Fruit fly (Drosophila melanogaster): ENCODE results near the gene Gr97a.

Gene Gr97a

DNA sequence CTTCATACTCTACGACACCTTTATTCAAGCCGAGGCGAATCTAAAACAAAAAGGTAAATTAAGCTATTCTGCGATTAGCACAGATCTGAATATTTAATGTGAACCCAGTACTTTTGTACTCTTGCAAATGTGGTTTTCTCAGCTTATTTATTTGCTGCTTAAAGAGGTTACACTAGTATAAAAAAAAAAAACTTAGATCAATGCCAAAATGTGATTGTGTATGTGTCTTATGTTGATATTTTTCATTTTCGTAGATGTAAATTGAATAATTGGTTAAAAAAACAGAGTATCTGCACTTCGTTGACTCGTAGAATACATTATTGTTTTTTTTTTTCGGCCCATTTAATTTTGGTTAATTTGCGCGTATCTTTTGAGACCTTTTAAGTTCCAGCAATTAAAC, 3.5 kb upstream of the Gr97a start:
- TF ChIP-seq jim (GFP tag; optimal IDR thresholded peaks at IDR 0.05) (no peak), Jra (GFP tag; optimal IDR thresholded peaks at IDR 0.05) (no peak), psq (GFP tag; optimal IDR thresholded peaks at IDR 0.05) (no peak), fru (GFP tag; optimal IDR thresholded peaks at IDR 0.05) (no peak), dsf (GFP tag; optimal IDR thresholded peaks at IDR 0.05; ENCODE audit: borderline replicate concordance) (no peak), lola (GFP tag; optimal IDR thresholded peaks at IDR 0.05) (no peak), Hr83 (GFP tag; optimal IDR thresholded peaks at IDR 0.05; ENCODE audit: poor library complexity, severe bottlenecking) (no peak), OdsH (GFP tag; optimal IDR thresholded peaks at IDR 0.05) (no peak), dmrt93B (GFP tag; optimal IDR thresholded peaks at IDR 0.05) (no peak)

DNA sequence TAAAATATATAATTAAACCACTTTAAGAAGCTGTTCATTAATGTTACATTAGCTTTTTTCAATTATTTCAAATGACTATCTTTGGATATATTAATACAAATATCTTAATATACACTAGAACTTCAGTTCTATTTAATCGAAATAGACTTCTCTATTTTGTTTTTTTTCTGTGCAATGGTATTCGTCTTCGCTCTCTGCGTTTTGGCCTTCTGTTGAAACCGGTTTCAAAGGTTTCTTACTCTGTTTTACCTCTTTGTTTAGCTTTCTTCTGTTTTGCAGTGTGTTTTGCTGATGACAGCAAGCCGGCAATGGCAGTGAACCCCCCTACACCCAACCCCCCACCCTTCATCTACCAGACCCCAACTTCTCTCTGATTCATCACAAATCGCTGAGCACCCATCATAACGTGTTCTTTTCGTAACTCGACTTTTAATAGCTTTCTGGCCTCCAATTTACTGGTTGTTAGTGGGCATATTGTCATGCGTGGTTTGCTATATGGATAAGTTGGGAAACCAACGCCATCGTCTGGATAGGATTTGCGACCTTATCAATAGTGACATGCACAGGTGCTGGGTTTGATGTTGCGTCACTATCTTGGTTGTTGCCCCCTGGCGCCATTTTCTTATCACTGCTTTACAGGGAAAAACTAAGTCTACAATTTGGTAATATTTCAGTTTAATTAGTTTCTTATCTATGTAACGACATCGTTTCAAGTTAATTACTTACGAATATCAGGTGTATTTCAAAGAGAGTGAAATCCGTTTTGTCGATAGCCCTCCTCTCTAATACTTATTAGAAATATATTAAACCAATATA, 2.7 kb upstream of the Gr97a start:
- no peak for TF ChIP-seq Hr83 (GFP tag; optimal IDR thresholded peaks at IDR 0.05; ENCODE audit: poor library complexity, severe bottlenecking)
- TF ChIP-seq psq (GFP tag; optimal IDR thresholded peaks at IDR 0.05): peak; percentile 84
- no peak for TF ChIP-seq Mio (GFP tag; optimal IDR thresholded peaks at IDR 0.05)
- no peak for TF ChIP-seq sv (GFP tag; optimal IDR thresholded peaks at IDR 0.05)
- no peak for TF ChIP-seq foxo (GFP tag; optimal IDR thresholded peaks at IDR 0.05)
- no peak for TF ChIP-seq sage (GFP tag; optimal IDR thresholded peaks at IDR 0.05)
- TF ChIP-seq h (GFP tag; optimal IDR thresholded peaks at IDR 0.05): no peak
- no peak for TF ChIP-seq lola (GFP tag; optimal IDR thresholded peaks at IDR 0.05)
- no peak for TF ChIP-seq ey (GFP tag; optimal IDR thresholded peaks at IDR 0.05)
- no peak for TF ChIP-seq Abd-B (GFP tag; optimal IDR thresholded peaks at IDR 0.05)
- no peak for TF ChIP-seq dsf (GFP tag; optimal IDR thresholded peaks at IDR 0.05; ENCODE audit: borderline replicate concordance)
- TF ChIP-seq N (GFP tag; optimal IDR thresholded peaks at IDR 0.05): no peak
- TF ChIP-seq fru (GFP tag; optimal IDR thresholded peaks at IDR 0.05): no peak
- TF ChIP-seq CrebA (GFP tag; optimal IDR thresholded peaks at IDR 0.05; ENCODE audit: borderline replicate concordance): no peak
- no peak for TF ChIP-seq tai (GFP tag; optimal IDR thresholded peaks at IDR 0.05)
- TF ChIP-seq Vsx2 (GFP tag; optimal IDR thresholded peaks at IDR 0.05; ENCODE audit: partially characterized antibody): no peak
- no peak for TF ChIP-seq dl (GFP tag; optimal IDR thresholded peaks at IDR 0.05; ENCODE audit: insufficient read depth in 1 of 2, partially characterized antibody in 2 of 2)
- TF ChIP-seq Jra (GFP tag; optimal IDR thresholded peaks at IDR 0.05): no peak
- no peak for TF ChIP-seq brk (GFP tag; optimal IDR thresholded peaks at IDR 0.05)
- TF ChIP-seq Rel (GFP tag; optimal IDR thresholded peaks at IDR 0.05): no peak
- peak; percentile 83 for TF ChIP-seq Rel (tag; optimal IDR thresholded peaks at IDR 0.05)
- TF ChIP-seq GATAd (GFP tag; optimal IDR thresholded peaks at IDR 0.05): no peak
- TF ChIP-seq rgr (GFP tag; optimal IDR thresholded peaks at IDR 0.05): peak; percentile 10
- TF ChIP-seq dmrt93B (GFP tag; optimal IDR thresholded peaks at IDR 0.05): no peak
- TF ChIP-seq CG32264 (GFP tag; optimal IDR thresholded peaks at IDR 0.05): no peak
- TF ChIP-seq woc (GFP tag; optimal IDR thresholded peaks at IDR 0.05): peak; percentile 6
- no peak for TF ChIP-seq Hr78 (GFP tag; optimal IDR thresholded peaks at IDR 0.05)
- TF ChIP-seq Dfd (GFP tag; optimal IDR thresholded peaks at IDR 0.05): no peak
- TF ChIP-seq Hnf4 (GFP tag; optimal IDR thresholded peaks at IDR 0.05): no peak
- no peak for TF ChIP-seq br (GFP tag; optimal IDR thresholded peaks at IDR 0.05)
- TF ChIP-seq OdsH (GFP tag; optimal IDR thresholded peaks at IDR 0.05): no peak
- TF ChIP-seq pan (optimal IDR thresholded peaks at IDR 0.05): no peak
- no peak for TF ChIP-seq CG9705 (GFP tag; optimal IDR thresholded peaks at IDR 0.05)
- TF ChIP-seq jim (GFP tag; optimal IDR thresholded peaks at IDR 0.05): no peak
- TF ChIP-seq HLH106 (tag; optimal IDR thresholded peaks at IDR 0.05): no peak
- TF ChIP-seq Sp1 (GFP tag; optimal IDR thresholded peaks at IDR 0.05): no peak
- no peak for TF ChIP-seq usp (GFP tag; optimal IDR thresholded peaks at IDR 0.05)
- no peak for TF ChIP-seq Myc (optimal IDR thresholded peaks at IDR 0.05)
- TF ChIP-seq Dif (GFP tag; optimal IDR thresholded peaks at IDR 0.05; ENCODE audit: partially characterized antibody): peak; percentile 26
